Fruit fly (Drosophila melanogaster) whole organism, embryonic: ENCODE results near the gene Eno.

ENCODE experiments used
- BEAF-32 ChIP-seq: fragments of 200-800 bp; sonication (Bioruptor generic); optimal IDR thresholded peaks from 3 replicates; lab custom pipeline; 2017; ENCODE audit warnings: missing biosample characterization, missing genetic modification characterization, mild to moderate bottlenecking, moderate library complexity, missing genetic modification reagents
- Bgb ChIP-seq: fragments of 200-800 bp; sonication (Bioruptor generic); IDR thresholded peaks from 2 replicates; pipeline ENCODE4 v1.3.6; 2022; ENCODE audit warnings: missing biosample characterization, missing genetic modification characterization; ENCODE audit not compliant: partially characterized antibody
- CG10565 ChIP-seq: fragments of 200-800 bp; sonication (Bioruptor generic); optimal IDR thresholded peaks from 3 replicates; lab custom pipeline; 2016; ENCODE audit warnings: missing biosample characterization, mild to moderate bottlenecking, missing genetic modification characterization
- CG10654 ChIP-seq: fragments of 200-800 bp; sonication (Bioruptor generic); optimal IDR thresholded peaks from 2 replicates; lab custom pipeline; 2016; ENCODE audit warnings: missing biosample characterization, missing genetic modification characterization
- CG1233 ChIP-seq: fragments of 200-800 bp; sonication (Bioruptor generic); optimal IDR thresholded peaks from 4 replicates; lab custom pipeline; 2018; ENCODE audit warnings: missing biosample characterization, mild to moderate bottlenecking, missing genetic modification characterization
- CG12744 ChIP-seq: fragments of 200-800 bp; sonication (Bioruptor generic); optimal IDR thresholded peaks from 2 replicates; lab custom pipeline; 2016; ENCODE audit warnings: missing biosample characterization, missing genetic modification characterization
- CG12769 ChIP-seq: fragments of 200-800 bp; sonication (Bioruptor generic); optimal IDR thresholded peaks from 2 replicates; lab custom pipeline; 2019; ENCODE audit warnings: missing biosample characterization, mild to moderate bottlenecking, missing genetic modification characterization, moderate library complexity
- CG14050 ChIP-seq: fragments of 200-800 bp; sonication (Bioruptor generic); IDR thresholded peaks from 3 replicates; pipeline ENCODE4 v1.3.6; 2022; ENCODE audit warnings: missing biosample characterization, missing genetic modification characterization
- CG15514 ChIP-seq: fragments of 200-800 bp; sonication (Bioruptor generic); optimal IDR thresholded peaks from 3 replicates; lab custom pipeline; 2017; ENCODE audit warnings: missing biosample characterization, missing genetic modification characterization, mild to moderate bottlenecking, moderate library complexity, missing genetic modification reagents
- CG17912 ChIP-seq: fragments of 200-800 bp; sonication (Bioruptor generic); optimal IDR thresholded peaks from 2 replicates; lab custom pipeline; 2018; ENCODE audit warnings: missing biosample characterization, mild to moderate bottlenecking, missing genetic modification characterization
- CG18619 ChIP-seq: fragments of 200-800 bp; sonication (Bioruptor generic); optimal IDR thresholded peaks from 3 replicates; lab custom pipeline; 2017; ENCODE audit warnings: missing biosample characterization, mild to moderate bottlenecking, missing genetic modification characterization
- CG2712 ChIP-seq: fragments of 200-800 bp; optimal IDR thresholded peaks from 3 replicates; lab custom pipeline; 2019; ENCODE audit warnings: missing biosample characterization, mild to moderate bottlenecking, missing genetic modification characterization, moderate library complexity
- CG30403 ChIP-seq: fragments of 200-800 bp; sonication (Bioruptor generic); optimal IDR thresholded peaks from 3 replicates; lab custom pipeline; 2016; ENCODE audit warnings: missing biosample characterization, missing genetic modification characterization
- CG34376 ChIP-seq: fragments of 200-800 bp; sonication (Bioruptor generic); optimal IDR thresholded peaks from 2 replicates; lab custom pipeline; 2018; ENCODE audit warnings: missing biosample characterization, mild to moderate bottlenecking, missing genetic modification characterization
- CG4360 ChIP-seq: fragments of 200-800 bp; sonication (Bioruptor generic); IDR thresholded peaks from 2 replicates; pipeline ENCODE4 v1.3.6; 2022; ENCODE audit warnings: missing biosample characterization, missing genetic modification characterization
- CG4404 ChIP-seq: fragments of 200-800 bp; sonication (Bioruptor generic); IDR thresholded peaks from 2 replicates; pipeline ENCODE4 v1.3.6; 2022; ENCODE audit warnings: missing biosample characterization, missing genetic modification characterization
- CG4730 ChIP-seq: fragments of 200-800 bp; sonication (Bioruptor generic); IDR thresholded peaks from 2 replicates; pipeline ENCODE4 v1.3.6; 2022; ENCODE audit warnings: missing biosample characterization, missing genetic modification characterization
- CG7963 ChIP-seq: fragments of 200-800 bp; sonication (Bioruptor generic); IDR thresholded peaks from 3 replicates; pipeline ENCODE4 v1.3.6; 2022; ENCODE audit warnings: missing biosample characterization, missing genetic modification characterization; ENCODE audit not compliant: partially characterized antibody
- CG8765 ChIP-seq: fragments of 200-800 bp; sonication (Bioruptor generic); IDR thresholded peaks from 2 replicates; pipeline ENCODE4 v1.3.6; 2022; ENCODE audit warnings: missing biosample characterization, missing genetic modification characterization
- CG8924 ChIP-seq: fragments of 200-800 bp; optimal IDR thresholded peaks from 3 replicates; lab custom pipeline; 2019; ENCODE audit warnings: missing biosample characterization, mild to moderate bottlenecking, missing genetic modification characterization, moderate library complexity
- CG9932 ChIP-seq: fragments of 200-800 bp; sonication (Bioruptor generic); IDR thresholded peaks from 2 replicates; pipeline ENCODE4 v1.3.6; 2022; ENCODE audit warnings: missing biosample characterization, missing genetic modification characterization
- CTCF ChIP-seq: fragments of 200-800 bp; sonication (Bioruptor generic); optimal IDR thresholded peaks from 2 replicates; lab custom pipeline; 2017; ENCODE audit warnings: missing biosample characterization, mild to moderate bottlenecking, missing genetic modification characterization, moderate library complexity
- CkIIα-i1 ChIP-seq: fragments of 200-800 bp; sonication (Bioruptor generic); IDR thresholded peaks from 2 replicates; pipeline ENCODE4 v1.3.6; 2022; ENCODE audit warnings: missing biosample characterization, missing genetic modification characterization
- Dip2 ChIP-seq: fragments of 200-800 bp; sonication (Bioruptor generic); IDR thresholded peaks from 2 replicates; pipeline ENCODE4 v1.3.6; 2022; ENCODE audit warnings: missing biosample characterization, missing genetic modification characterization
- E2f2 ChIP-seq: fragments of 200-800 bp; sonication (Bioruptor generic); IDR thresholded peaks from 2 replicates; pipeline ENCODE4 v1.3.6; 2022; ENCODE audit warnings: missing biosample characterization, missing genetic modification characterization
- Hand ChIP-seq: fragments of 200-800 bp; sonication (Bioruptor generic); optimal IDR thresholded peaks from 2 replicates; lab custom pipeline; 2017; ENCODE audit warnings: mild to moderate bottlenecking, missing biosample characterization, missing genetic modification reagents, missing genetic modification characterization
- Hr3 ChIP-seq: fragments of 200-800 bp; sonication (Bioruptor generic); optimal IDR thresholded peaks from 3 replicates; lab custom pipeline; 2016; ENCODE audit warnings: missing biosample characterization, missing genetic modification characterization
- Meics ChIP-seq: fragments of 200-800 bp; sonication (Bioruptor generic); optimal IDR thresholded peaks from 2 replicates; lab custom pipeline; 2017; ENCODE audit warnings: missing biosample characterization, mild to moderate bottlenecking, missing genetic modification characterization
- Mrtf ChIP-seq: fragments of 200-800 bp; sonication (Bioruptor generic); IDR thresholded peaks from 3 replicates; pipeline ENCODE4 v1.3.6; 2022; ENCODE audit warnings: missing biosample characterization, missing genetic modification characterization
- NC2α ChIP-seq: fragments of 200-800 bp; sonication (Bioruptor generic); optimal IDR thresholded peaks from 2 replicates; lab custom pipeline; 2016; ENCODE audit warnings: missing biosample characterization, missing genetic modification characterization
- PHDP ChIP-seq: fragments of 200-800 bp; sonication (Bioruptor generic); optimal IDR thresholded peaks from 3 replicates; lab custom pipeline; 2018; ENCODE audit warnings: missing biosample characterization, mild to moderate bottlenecking, missing genetic modification characterization, moderate library complexity
- Poxn ChIP-seq: fragments of 200-800 bp; sonication (Bioruptor generic); IDR thresholded peaks from 2 replicates; pipeline ENCODE4 v1.3.6; 2022; ENCODE audit warnings: missing biosample characterization, missing genetic modification characterization
- Ptx1 ChIP-seq: fragments of 200-800 bp; sonication (Bioruptor generic); IDR thresholded peaks from 2 replicates; pipeline ENCODE4 v1.3.6; 2022; ENCODE audit warnings: missing biosample characterization, missing genetic modification characterization
- Sox102F ChIP-seq: fragments of 200-800 bp; sonication (Bioruptor generic); optimal IDR thresholded peaks from 2 replicates; lab custom pipeline; 2018; ENCODE audit warnings: missing biosample characterization, mild to moderate bottlenecking, missing genetic modification characterization, moderate library complexity
- Ssrp ChIP-seq: fragments of 200-800 bp; sonication (Bioruptor generic); optimal IDR thresholded peaks from 2 replicates; lab custom pipeline; 2018; ENCODE audit warnings: missing biosample characterization, mild to moderate bottlenecking, missing genetic modification characterization, moderate library complexity
- abd-A ChIP-seq: fragments of 200-800 bp; sonication (Bioruptor generic); optimal IDR thresholded peaks from 3 replicates; lab custom pipeline; 2019; ENCODE audit warnings: missing biosample characterization, mild to moderate bottlenecking, missing genetic modification characterization, moderate library complexity
- amos ChIP-seq: fragments of 200-800 bp; sonication (Bioruptor generic); IDR thresholded peaks from 2 replicates; pipeline ENCODE4 v1.3.6; 2022; ENCODE audit warnings: missing biosample characterization, missing genetic modification characterization; ENCODE audit not compliant: partially characterized antibody
- ap ChIP-seq: fragments of 200-800 bp; sonication (Bioruptor generic); IDR thresholded peaks from 2 replicates; pipeline ENCODE4 v1.3.6; 2022; ENCODE audit warnings: missing biosample characterization, missing genetic modification characterization
- chinmo ChIP-seq: fragments of 200-800 bp; sonication (Bioruptor generic); IDR thresholded peaks from 4 replicates; pipeline ENCODE4 v1.3.6; 2022; ENCODE audit warnings: missing biosample characterization, missing genetic modification characterization; ENCODE audit not compliant: partially characterized antibody
- cwo ChIP-seq: fragments of 200-800 bp; sonication (Bioruptor generic); optimal IDR thresholded peaks from 3 replicates; lab custom pipeline; 2017; ENCODE audit warnings: missing biosample characterization, missing genetic modification characterization, mild to moderate bottlenecking, moderate library complexity, missing genetic modification reagents
- exex ChIP-seq: fragments of 200-800 bp; sonication (Bioruptor generic); optimal IDR thresholded peaks from 4 replicates; lab custom pipeline; 2018; ENCODE audit warnings: missing biosample characterization, mild to moderate bottlenecking, missing genetic modification characterization, moderate library complexity
- gce ChIP-seq: fragments of 200-800 bp; sonication (Bioruptor generic); IDR thresholded peaks from 3 replicates; pipeline ENCODE4 v1.3.6; 2022; ENCODE audit warnings: missing biosample characterization, missing genetic modification characterization
- gsb-n ChIP-seq: fragments of 200-800 bp; sonication (Bioruptor generic); optimal IDR thresholded peaks from 3 replicates; lab custom pipeline; 2018; ENCODE audit warnings: missing biosample characterization, mild to moderate bottlenecking, missing genetic modification characterization
- otp ChIP-seq: fragments of 200-800 bp; sonication (Bioruptor generic); IDR thresholded peaks from 3 replicates; pipeline ENCODE4, ENCODE4 v1.3.6; 2022; ENCODE audit warnings: missing biosample characterization, missing genetic modification characterization
- sc ChIP-seq, 3 experiments: fragments of >200 bp in 2 of 3; fragments of 200-800 bp in 1 of 3; sonication (Bioruptor generic) in 1 of 3; optimal IDR thresholded peaks; 2 replicates in 2 of 3; 3 replicates in 1 of 3; lab custom pipeline; 2017; ENCODE audit warnings: mild to moderate bottlenecking in 1 of 3, missing biosample characterization in 1 of 3, missing genetic modification characterization in 1 of 3, missing genetic modification reagents in 1 of 3
- schlank ChIP-seq: fragments of 200-800 bp; sonication (Bioruptor generic); optimal IDR thresholded peaks from 2 replicates; lab custom pipeline; 2018; ENCODE audit warnings: missing biosample characterization, mild to moderate bottlenecking, missing genetic modification characterization
- sim ChIP-seq: fragments of 200-800 bp; sonication (Bioruptor generic); IDR thresholded peaks from 2 replicates; pipeline ENCODE4 v1.3.6; 2022; ENCODE audit warnings: missing biosample characterization, missing genetic modification characterization
- sna ChIP-seq: fragments of 200-800 bp; sonication (Bioruptor generic); IDR thresholded peaks from 2 replicates; pipeline ENCODE4 v1.3.6; 2022; ENCODE audit warnings: missing biosample characterization, missing genetic modification characterization; ENCODE audit not compliant: partially characterized antibody
- trh ChIP-seq: fragments of 200-800 bp; sonication (Bioruptor generic); optimal IDR thresholded peaks from 2 replicates; lab custom pipeline; 2016; ENCODE audit warnings: missing biosample characterization, missing genetic modification characterization

Gene Eno

DNA sequence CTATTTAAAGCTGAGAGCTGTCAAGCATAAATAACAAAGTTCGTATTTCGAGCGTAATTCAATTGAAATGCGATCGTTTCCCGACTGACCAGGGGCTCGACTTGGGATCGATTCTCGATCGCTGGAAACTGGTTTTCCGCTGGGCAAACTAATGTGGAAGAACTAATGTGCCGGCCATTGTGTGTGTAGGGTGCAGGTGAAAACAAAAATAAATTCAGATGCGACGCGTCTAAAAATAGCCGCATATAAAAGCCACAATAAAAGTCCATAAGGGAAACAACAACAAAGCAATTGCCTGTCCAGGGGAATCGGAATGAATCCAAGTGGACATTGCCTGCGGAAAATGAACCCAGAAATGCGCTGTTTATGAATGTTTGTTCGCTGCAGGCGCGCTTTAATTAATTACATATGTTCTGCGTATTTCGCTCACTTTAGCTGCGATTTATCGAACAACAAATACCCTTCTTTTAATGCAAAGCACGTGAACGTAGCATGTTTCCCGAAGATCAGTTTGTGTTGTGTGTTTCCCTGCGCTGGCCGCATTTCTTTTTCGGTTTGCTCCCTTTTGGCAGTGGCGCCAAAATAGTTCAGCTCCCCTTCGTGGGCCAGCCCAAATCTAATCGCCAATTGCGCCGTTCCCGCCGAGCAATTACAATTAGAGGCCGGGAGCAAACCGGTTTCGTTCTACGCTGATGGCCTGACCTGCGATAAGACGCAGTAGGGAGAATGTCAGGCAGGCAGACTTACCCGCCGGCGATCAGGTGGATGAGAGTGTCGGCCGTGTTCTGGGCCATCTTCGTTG, 6.1 kb downstream of the Eno start (continued):
- no peak for TF ChIP-seq NC2α (GFP tag; lab: Kevin White, UChicago)
- peak; percentile 43; the same call in 1 of the 4 replicates for TF ChIP-seq chinmo (GFP tag; lab: Robert Waterston, UW)
- no peak for TF ChIP-seq sna (GFP tag; lab: Robert Waterston, UW)
- no peak for TF ChIP-seq CG4730 (GFP tag; lab: Robert Waterston, UW)
- TF ChIP-seq Ptx1 (GFP tag; lab: Robert Waterston, UW), result 0 out of 2 replicates have a peak, but pooled peaks have one; percentile 13
- no peak for TF ChIP-seq schlank (tag; lab: Kevin White, UChicago)
- TF ChIP-seq CG12769 (tag; lab: Kevin White, UChicago), result peak; percentile 90
- no peak for TF ChIP-seq Poxn
- peak; percentile 23 for TF ChIP-seq Sox102F
- TF ChIP-seq sim, result no peak
- no peak for TF ChIP-seq CG34376
- no peak for TF ChIP-seq CG10565 (GFP tag; lab: Kevin White, UChicago)
- no peak for TF ChIP-seq BEAF-32
- no peak for TF ChIP-seq E2f2
- TF ChIP-seq Dip2 (GFP tag; lab: Robert Waterston, UW), result no peak
- no peak for TF ChIP-seq CG30403 (GFP tag; lab: Kevin White, UChicago)
- no peak for TF ChIP-seq sc (optimal IDR thresholded peaks at IDR 0.05; lab: Kevin White, UChicago)
- TF ChIP-seq sc (GFP tag; optimal IDR thresholded peaks at IDR 0.05; lab: Kevin White, UChicago), result no peak
- no peak for TF ChIP-seq Hand (GFP tag; lab: Kevin White, UChicago)
- TF ChIP-seq gsb-n (tag; lab: Kevin White, UChicago), result peak; percentile 2
- peak; percentile 44 for TF ChIP-seq PHDP (tag; lab: Kevin White, UChicago)
- TF ChIP-seq CG12744 (GFP tag; lab: Kevin White, UChicago), result no peak
- no peak for TF ChIP-seq Meics (GFP tag; lab: Kevin White, UChicago)
- peak; percentile 19 for TF ChIP-seq CG8924 (tag; lab: Kevin White, UChicago)
- TF ChIP-seq CG15514 (GFP tag; lab: Kevin White, UChicago), result no peak
- peak; percentile 5 for TF ChIP-seq CG17912 (GFP tag; lab: Kevin White, UChicago)
- peak; percentile 14 for TF ChIP-seq CG1233 (GFP tag; lab: Kevin White, UChicago)
- TF ChIP-seq CG4404, result no peak
- TF ChIP-seq CG8765 (GFP tag; lab: Robert Waterston, UW), result no peak
- no peak for TF ChIP-seq otp (GFP tag; lab: Robert Waterston, UW)
- no peak for TF ChIP-seq Bgb (GFP tag; lab: Robert Waterston, UW)
- no peak for TF ChIP-seq Hr3
- TF ChIP-seq ap (GFP tag; lab: Robert Waterston, UW), result no peak
- TF ChIP-seq Mrtf, result no peak
- TF ChIP-seq CG18619, result no peak
- TF ChIP-seq CkIIα-i1 (GFP tag; lab: Robert Waterston, UW), result no peak
- TF ChIP-seq amos (GFP tag; lab: Robert Waterston, UW), result no peak
- no peak for TF ChIP-seq Ssrp (tag; lab: Kevin White, UChicago)
- TF ChIP-seq CG7963 (GFP tag; lab: Robert Waterston, UW), result no peak
- TF ChIP-seq trh, result no peak
- TF ChIP-seq CG4360, result peak; percentile 66
- TF ChIP-seq CG2712 (tag; lab: Kevin White, UChicago), result peak; percentile 24
- TF ChIP-seq gce, result no peak
- TF ChIP-seq CTCF (GFP tag; lab: Kevin White, UChicago), result no peak
- TF ChIP-seq exex (tag; lab: Kevin White, UChicago), result peak; percentile 69
- TF ChIP-seq abd-A (tag; lab: Kevin White, UChicago), result peak; percentile 70
- no peak for TF ChIP-seq CG14050 (GFP tag; lab: Robert Waterston, UW)
- TF ChIP-seq cwo (GFP tag; lab: Kevin White, UChicago), result peak; percentile 49
- TF ChIP-seq CG9932 (GFP tag; lab: Robert Waterston, UW), result peak; percentile 30
- no peak for TF ChIP-seq CG10654 (GFP tag; lab: Kevin White, UChicago)
